Worm (Caenorhabditis elegans) whole organism, L3 larva: ENCODE results near the gene ifa-4.

ENCODE experiments used
- R02D3.7 ChIP-seq: fragments of 150-350 bp; optimal IDR thresholded peaks from 2 replicates; lab custom pipeline; 2014; ENCODE audit warnings: missing biosample characterization, missing genetic modification characterization
- aly-2 ChIP-seq: fragments of 150-350 bp; optimal IDR thresholded peaks from 2 replicates; lab custom pipeline; 2014; ENCODE audit warnings: missing biosample characterization, missing genetic modification characterization
- ama-1 ChIP-seq: fragments of 150-350 bp; optimal IDR thresholded peaks from 2 replicates; lab custom pipeline; 2018
- ceh-28 ChIP-seq: fragments of 150-350 bp; optimal IDR thresholded peaks from 2 replicates; lab custom pipeline; 2014; ENCODE audit warnings: missing biosample characterization, missing genetic modification reagents, missing genetic modification characterization
- ceh-82 ChIP-seq: fragments of 150-350 bp; optimal IDR thresholded peaks from 2 replicates; lab custom pipeline; 2014; ENCODE audit warnings: missing biosample characterization, missing genetic modification characterization
- egl-27 ChIP-seq: sonication (generic microtip); optimal IDR thresholded peaks from 4 replicates; lab custom pipeline; 2017; ENCODE audit warnings: missing biosample characterization, missing genetic modification reagents, missing genetic modification characterization
- egl-5 ChIP-seq: fragments of 150-350 bp; optimal IDR thresholded peaks from 2 replicates; lab custom pipeline; 2017; ENCODE audit warnings: missing biosample characterization, missing genetic modification reagents, missing genetic modification characterization, inconsistent platforms
- elt-1 ChIP-seq: fragments of 150-350 bp; optimal IDR thresholded peaks from 2 replicates; lab custom pipeline; 2014; ENCODE audit warnings: missing biosample characterization, missing genetic modification characterization
- elt-2 ChIP-seq: sonication (generic microtip); optimal IDR thresholded peaks from 2 replicates; lab custom pipeline; 2016; ENCODE audit warnings: missing genetic modification reagents, mild to moderate bottlenecking, missing genetic modification characterization, missing compliant biosample characterization
- elt-3 ChIP-seq, 3 experiments: fragments of 150-350 bp in 1 of 3; sonication (generic microtip) in 2 of 3; optimal IDR thresholded peaks; 2 replicates in 2 of 3; 4 replicates in 1 of 3; lab custom pipeline; 2014 to 2017; ENCODE audit warnings: missing biosample characterization in 3 of 3, missing genetic modification characterization in 3 of 3
- eor-1 ChIP-seq, 2 experiments: fragments of 150-350 bp; optimal IDR thresholded peaks; 2 replicates each; lab custom pipeline; 2014 to 2018; ENCODE audit warnings: missing biosample characterization in 2 of 2, missing genetic modification characterization in 2 of 2
- fkh-10 ChIP-seq: sonication (generic microtip); optimal IDR thresholded peaks from 2 replicates; lab custom pipeline; 2017; ENCODE audit warnings: missing biosample characterization, missing genetic modification reagents, missing genetic modification characterization
- fkh-2 ChIP-seq: fragments of 150-350 bp; optimal IDR thresholded peaks from 2 replicates; lab custom pipeline; 2014; ENCODE audit warnings: missing biosample characterization, missing genetic modification reagents, missing genetic modification characterization
- hmg-11 ChIP-seq: sonication (generic microtip); optimal IDR thresholded peaks from 2 replicates; lab custom pipeline; 2016; ENCODE audit warnings: missing genetic modification characterization, missing compliant biosample characterization
- jun-1 ChIP-seq: fragments of 150-350 bp; optimal IDR thresholded peaks from 2 replicates; lab custom pipeline; 2014; ENCODE audit warnings: missing biosample characterization, missing genetic modification reagents, missing genetic modification characterization
- lin-15B ChIP-seq: fragments of 150-350 bp; optimal IDR thresholded peaks from 2 replicates; lab custom pipeline; 2014; ENCODE audit warnings: missing biosample characterization, missing genetic modification characterization
- lin-39 ChIP-seq: fragments of 150-350 bp; optimal IDR thresholded peaks from 2 replicates; lab custom pipeline; 2018; ENCODE audit warnings: missing biosample characterization, missing genetic modification reagents, missing genetic modification characterization
- lsy-12 ChIP-seq: sonication (generic microtip); optimal IDR thresholded peaks from 2 replicates; lab custom pipeline; 2016; ENCODE audit warnings: mild to moderate bottlenecking, missing genetic modification characterization, missing compliant biosample characterization
- mml-1 ChIP-seq: fragments of 150-350 bp; sonication (generic microtip); optimal IDR thresholded peaks from 3 replicates; lab custom pipeline; 2014; ENCODE audit warnings: missing biosample characterization, missing genetic modification characterization
- nfya-1 ChIP-seq: sonication (generic microtip); optimal IDR thresholded peaks from 2 replicates; lab custom pipeline; 2017; ENCODE audit warnings: missing genetic modification characterization, mild to moderate bottlenecking, missing compliant biosample characterization, antibody characterized with exemption, moderate library complexity; ENCODE audit not compliant: insufficient read depth
- nhr-12 ChIP-seq: fragments of 150-350 bp; optimal IDR thresholded peaks from 2 replicates; lab custom pipeline; 2014; ENCODE audit warnings: missing biosample characterization, missing genetic modification characterization
- nhr-23 ChIP-seq: fragments of 150-350 bp; optimal IDR thresholded peaks from 2 replicates; lab custom pipeline; 2014; ENCODE audit warnings: missing biosample characterization, missing genetic modification reagents, missing genetic modification characterization
- nhr-237 ChIP-seq: fragments of 150-350 bp; optimal IDR thresholded peaks from 2 replicates; lab custom pipeline; 2014; ENCODE audit warnings: missing biosample characterization, missing genetic modification characterization
- nhr-25 ChIP-seq: sonication (generic microtip); optimal IDR thresholded peaks from 2 replicates; lab custom pipeline; 2017; ENCODE audit warnings: missing biosample characterization, missing genetic modification characterization
- nhr-28 ChIP-seq: fragments of 150-350 bp; optimal IDR thresholded peaks from 2 replicates; lab custom pipeline; 2014; ENCODE audit warnings: missing biosample characterization, missing genetic modification characterization
- nhr-76 ChIP-seq: fragments of 150-350 bp; sonication (generic microtip); optimal IDR thresholded peaks from 5 replicates; lab custom pipeline; 2014; ENCODE audit warnings: missing biosample characterization, missing genetic modification characterization
- nhr-77 ChIP-seq: fragments of 150-350 bp; optimal IDR thresholded peaks from 2 replicates; lab custom pipeline; 2014; ENCODE audit warnings: missing biosample characterization, missing genetic modification characterization
- pha-4 ChIP-seq: fragments of 150-350 bp; optimal IDR thresholded peaks from 2 replicates; lab custom pipeline; 2014; ENCODE audit warnings: missing biosample characterization, missing genetic modification reagents, missing genetic modification characterization
- pqm-1 ChIP-seq: fragments of 150-350 bp; optimal IDR thresholded peaks from 2 replicates; lab custom pipeline; 2017; ENCODE audit warnings: missing biosample characterization, missing genetic modification characterization, inconsistent platforms
- sea-2 ChIP-seq: fragments of 150-350 bp; sonication (generic microtip); optimal IDR thresholded peaks from 4 replicates; lab custom pipeline; 2014; ENCODE audit warnings: missing biosample characterization, missing genetic modification reagents, missing genetic modification characterization
- skn-1 ChIP-seq: fragments of 150-350 bp; optimal IDR thresholded peaks from 2 replicates; lab custom pipeline; 2014; ENCODE audit warnings: missing biosample characterization, missing genetic modification characterization
- tbx-2 ChIP-seq: sonication (generic microtip); optimal IDR thresholded peaks from 2 replicates; lab custom pipeline; 2016; ENCODE audit warnings: mild to moderate bottlenecking, missing genetic modification characterization, missing compliant biosample characterization
- unc-39 ChIP-seq: sonication (generic microtip); optimal IDR thresholded peaks from 4 replicates; lab custom pipeline; 2017; ENCODE audit warnings: missing biosample characterization, missing genetic modification characterization
- unc-62 ChIP-seq: fragments of 150-350 bp; sonication (generic microtip); optimal IDR thresholded peaks from 4 replicates; lab custom pipeline; 2014; ENCODE audit warnings: missing biosample characterization, missing genetic modification reagents, missing genetic modification characterization
- ztf-11 ChIP-seq: fragments of 150-350 bp; optimal IDR thresholded peaks from 2 replicates; lab custom pipeline; 2014; ENCODE audit warnings: missing biosample characterization, missing genetic modification characterization
- ztf-4 ChIP-seq: fragments of 150-350 bp; optimal IDR thresholded peaks from 2 replicates; lab custom pipeline; 2014; ENCODE audit warnings: missing biosample characterization, missing genetic modification characterization

ifa-4 gene

ce11 chrX:4895223-4895622 is 20.6 kb downstream of the ifa-4 start:
- TF ChIP-seq skn-1 (tag; lab: Kevin White, UChicago) (no peak), mml-1 (tag; lab: Kevin White, UChicago) (no peak), jun-1 (tag; lab: Kevin White, UChicago) (no peak), unc-62 (GFP tag; lab: Kevin White, UChicago) (no peak), nhr-12 (tag; lab: Kevin White, UChicago) (no peak), unc-39 (tag; lab: Kevin White, UChicago) (no peak), lin-15B (tag; lab: Kevin White, UChicago) (no peak)

ce11 chrX:4893623-4894105 is 22.1 kb downstream of the ifa-4 start, which contains the start of gene T07F12.1:
TSS of gene T07F12.1 (plus strand) at chrX:4894055.
- TF ChIP-seq pha-4, result peak; percentile 33
- TF ChIP-seq elt-1 (tag; lab: Kevin White, UChicago), result no peak
- TF ChIP-seq tbx-2 (tag; lab: Kevin White, UChicago), result no peak
- TF ChIP-seq nhr-23 (tag; lab: Kevin White, UChicago), result peak; percentile 43
- TF ChIP-seq nhr-25 (tag; lab: Kevin White, UChicago), result peak; percentile 41
- no peak for TF ChIP-seq egl-27 (tag; lab: Kevin White, UChicago)
- TF ChIP-seq egl-5, result no peak
- TF ChIP-seq pqm-1 (tag; lab: Kevin White, UChicago), result no peak
- TF ChIP-seq fkh-2 (tag; lab: Kevin White, UChicago), result no peak
- no peak for TF ChIP-seq ztf-4 (tag; lab: Kevin White, UChicago)
- TF ChIP-seq lin-39 (tag; lab: Kevin White, UChicago), result no peak
- TF ChIP-seq nhr-237 (tag; lab: Kevin White, UChicago), result no peak
- TF ChIP-seq ceh-28, result peak; percentile 33
- no peak for TF ChIP-seq nhr-76 (tag; lab: Kevin White, UChicago)
- TF ChIP-seq lin-15B (tag; lab: Kevin White, UChicago), result no peak
- no peak for TF ChIP-seq lsy-12
- no peak for TF ChIP-seq mml-1 (tag; lab: Kevin White, UChicago)
- no peak for TF ChIP-seq nhr-77
- TF ChIP-seq sea-2, result no peak
- peak; percentile 20 for TF ChIP-seq elt-2 (tag; lab: Kevin White, UChicago)
- TF ChIP-seq elt-3 (tag; optimal IDR thresholded peaks at IDR 0.05; lab: Kevin White, UChicago), result no peak
- TF ChIP-seq nhr-12 (tag; lab: Kevin White, UChicago), result no peak
- TF ChIP-seq fkh-10 (GFP tag; lab: Kevin White, UChicago), result no peak

DNA sequence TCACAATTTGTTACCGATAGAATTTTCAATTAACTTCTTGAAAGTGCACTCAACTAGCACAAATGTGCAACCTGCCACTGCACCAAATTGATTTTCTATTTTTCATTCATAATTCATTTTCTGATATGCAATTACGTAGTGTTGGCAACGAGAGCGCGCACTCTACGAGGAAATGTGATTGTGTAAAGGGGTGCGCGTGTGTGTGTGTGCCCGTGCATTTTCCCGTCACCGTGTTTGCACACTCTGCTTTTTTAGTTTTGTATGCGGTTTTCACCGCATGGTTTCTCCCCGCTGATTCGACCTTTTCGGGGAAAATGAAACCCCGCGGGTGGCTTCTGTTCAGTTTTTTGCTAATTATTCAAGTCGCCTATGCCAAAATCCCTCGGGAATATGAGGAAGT is 25.6 kb downstream of the ifa-4 start, which contains the start of gene T07F12.2:
Gene T07F12.2 (plus strand): TSS at position 87 of the 400 bp plus-strand sequence.
- no peak for TF ChIP-seq nhr-77
- peak; percentile 17 for TF ChIP-seq elt-2 (tag; lab: Kevin White, UChicago)
- TF ChIP-seq ztf-11 (tag; lab: Kevin White, UChicago), result no peak
- peak; percentile 44 for TF ChIP-seq nfya-1 (tag; lab: Kevin White, UChicago)
- TF ChIP-seq lin-39 (tag; lab: Kevin White, UChicago), result peak; percentile 39
- TF ChIP-seq unc-62 (GFP tag; lab: Kevin White, UChicago), result no peak
- no peak for TF ChIP-seq skn-1 (tag; lab: Kevin White, UChicago)
- TF ChIP-seq tbx-2 (tag; lab: Kevin White, UChicago), result peak; percentile 3
- TF ChIP-seq R02D3.7, result no peak
- no peak for TF ChIP-seq ztf-4 (tag; lab: Kevin White, UChicago)
- no peak for TF ChIP-seq fkh-10 (GFP tag; lab: Kevin White, UChicago)
- TF ChIP-seq nhr-28 (tag; lab: Kevin White, UChicago), result no peak
- peak; percentile 41 for TF ChIP-seq pha-4
- TF ChIP-seq ceh-82 (tag; lab: Kevin White, UChicago), result no peak
- peak; percentile 20 for TF ChIP-seq ama-1 (lab: Kevin White, UChicago)
- no peak for TF ChIP-seq egl-5
- TF ChIP-seq aly-2 (tag; lab: Kevin White, UChicago), result no peak
- no peak for TF ChIP-seq lin-15B (tag; lab: Kevin White, UChicago)
- TF ChIP-seq fkh-2 (tag; lab: Kevin White, UChicago), result no peak
- TF ChIP-seq nhr-25 (tag; lab: Kevin White, UChicago), result peak; percentile 53
- no peak for TF ChIP-seq eor-1 (tag; optimal IDR thresholded peaks at IDR 0.05; lab: Kevin White, UChicago)
- TF ChIP-seq hmg-11 (tag; lab: Kevin White, UChicago), result peak; percentile 65
- TF ChIP-seq sea-2, result no peak
- TF ChIP-seq, all 47 proteins: peak for 8
